Fruit fly (Drosophila melanogaster) whole organism, embryonic: ENCODE data around the gene CG46042.

ENCODE experiments used
- CG10979 ChIP-seq: fragments of 200-800 bp; sonication (Bioruptor generic); optimal IDR thresholded peaks from 2 replicates; lab custom pipeline; 2018; ENCODE audit warnings: missing biosample characterization, mild to moderate bottlenecking, missing genetic modification characterization, moderate library complexity
- CG11456 ChIP-seq: fragments of 200-800 bp; sonication (Bioruptor generic); IDR thresholded peaks from 3 replicates; pipeline ENCODE4 v1.3.6; 2022; ENCODE audit warnings: missing biosample characterization, missing genetic modification characterization
- CG11695 ChIP-seq: fragments of 200-800 bp; sonication (Bioruptor generic); IDR thresholded peaks from 3 replicates; pipeline ENCODE4 v1.3.6; 2022; ENCODE audit warnings: missing biosample characterization, missing genetic modification characterization
- CG12071 ChIP-seq: fragments of 200-800 bp; sonication (Bioruptor generic); optimal IDR thresholded peaks from 3 replicates; lab custom pipeline; 2018; ENCODE audit warnings: missing biosample characterization, mild to moderate bottlenecking, missing genetic modification characterization
- CG15011 ChIP-seq: fragments of 200-800 bp; sonication (Bioruptor generic); optimal IDR thresholded peaks from 3 replicates; lab custom pipeline; 2018; ENCODE audit warnings: missing biosample characterization, mild to moderate bottlenecking, missing genetic modification characterization
- CG15479 ChIP-seq: fragments of 200-800 bp; sonication (Bioruptor generic); optimal IDR thresholded peaks from 3 replicates; lab custom pipeline; 2019; ENCODE audit warnings: missing biosample characterization, mild to moderate bottlenecking, missing genetic modification characterization, moderate library complexity
- CG16863 ChIP-seq: fragments of 200-800 bp; sonication (Bioruptor generic); optimal IDR thresholded peaks from 3 replicates; lab custom pipeline; 2016; ENCODE audit warnings: missing biosample characterization, missing genetic modification characterization
- CG17359 ChIP-seq: fragments of 200-800 bp; sonication (Bioruptor generic); optimal IDR thresholded peaks from 3 replicates; lab custom pipeline; 2018; ENCODE audit warnings: missing biosample characterization, mild to moderate bottlenecking, missing genetic modification characterization, moderate library complexity
- CG18011 ChIP-seq: fragments of 200-800 bp; sonication (Bioruptor generic); optimal IDR thresholded peaks from 2 replicates; lab custom pipeline; 2017; ENCODE audit warnings: missing biosample characterization, missing genetic modification characterization, mild to moderate bottlenecking, moderate library complexity, missing genotype
- CG2199 ChIP-seq: fragments of 200-800 bp; sonication (Bioruptor generic); IDR thresholded peaks from 3 replicates; pipeline ENCODE4 v1.3.6; 2022; ENCODE audit warnings: missing biosample characterization, missing genetic modification characterization
- CG30431 ChIP-seq: fragments of 200-800 bp; sonication (Bioruptor generic); optimal IDR thresholded peaks from 2 replicates; lab custom pipeline; 2017; ENCODE audit warnings: missing biosample characterization, missing genetic modification characterization
- CG3065 ChIP-seq: fragments of 200-800 bp; sonication (Bioruptor generic); optimal IDR thresholded peaks from 2 replicates; lab custom pipeline; 2016; ENCODE audit warnings: missing biosample characterization, missing genetic modification characterization
- CG31224 ChIP-seq: fragments of 200-800 bp; sonication (Bioruptor generic); IDR thresholded peaks from 2 replicates; pipeline ENCODE4 v1.3.6; 2022; ENCODE audit warnings: missing biosample characterization, missing genetic modification characterization
- CG34376 ChIP-seq: fragments of 200-800 bp; sonication (Bioruptor generic); optimal IDR thresholded peaks from 2 replicates; lab custom pipeline; 2018; ENCODE audit warnings: missing biosample characterization, mild to moderate bottlenecking, missing genetic modification characterization
- CG4328 ChIP-seq: fragments of 200-800 bp; sonication (Bioruptor generic); optimal IDR thresholded peaks from 3 replicates; lab custom pipeline; 2017; ENCODE audit warnings: missing biosample characterization, missing genetic modification reagents, missing genetic modification characterization
- CG4424 ChIP-seq: fragments of 200-800 bp; sonication (Bioruptor generic); optimal IDR thresholded peaks from 3 replicates; lab custom pipeline; 2016; ENCODE audit warnings: missing biosample characterization, missing genetic modification characterization
- CG5180 ChIP-seq: fragments of 200-800 bp; sonication (Bioruptor generic); optimal IDR thresholded peaks from 3 replicates; lab custom pipeline; 2017; ENCODE audit warnings: missing biosample characterization, missing genetic modification characterization, mild to moderate bottlenecking, moderate library complexity, missing genetic modification reagents
- CG5245 ChIP-seq: fragments of 200-800 bp; sonication (Bioruptor generic); optimal IDR thresholded peaks from 3 replicates; lab custom pipeline; 2016; ENCODE audit warnings: missing biosample characterization, missing genetic modification characterization
- CG6272 ChIP-seq: fragments of 200-800 bp; sonication (Bioruptor generic); IDR thresholded peaks from 2 replicates; pipeline ENCODE4 v1.3.6; 2022; ENCODE audit warnings: missing biosample characterization, missing genetic modification characterization
- CG6683 ChIP-seq: fragments of 200-800 bp; sonication (Bioruptor generic); optimal IDR thresholded peaks from 2 replicates; lab custom pipeline; 2017; ENCODE audit warnings: missing biosample characterization, mild to moderate bottlenecking, missing genetic modification characterization, missing genetic modification reagents
- CG7357 ChIP-seq: fragments of 200-800 bp; sonication (Bioruptor generic); IDR thresholded peaks from 3 replicates; pipeline ENCODE4 v1.3.6; 2022; ENCODE audit warnings: missing biosample characterization, missing genetic modification characterization
- CG9727 ChIP-seq: fragments of 200-800 bp; sonication (Bioruptor generic); optimal IDR thresholded peaks from 3 replicates; lab custom pipeline; 2017; ENCODE audit warnings: missing biosample characterization, mild to moderate bottlenecking, missing genetic modification characterization
- CHES-1-like ChIP-seq: fragments of 200-800 bp; sonication (Bioruptor generic); optimal IDR thresholded peaks from 2 replicates; lab custom pipeline; 2016; ENCODE audit warnings: missing biosample characterization, missing genetic modification characterization
- Deaf1 ChIP-seq: fragments of 200-800 bp; optimal IDR thresholded peaks from 3 replicates; lab custom pipeline; 2019; ENCODE audit warnings: missing biosample characterization, mild to moderate bottlenecking, missing genetic modification characterization, moderate library complexity
- H2.0 ChIP-seq: fragments of 200-800 bp; sonication (Bioruptor generic); IDR thresholded peaks from 2 replicates; pipeline ENCODE4 v1.3.6; 2022; ENCODE audit warnings: missing biosample characterization, missing genetic modification characterization
- Med ChIP-seq: fragments of 200-800 bp; sonication (Bioruptor generic); peaks from one replicate; lab custom pipeline; 2016; ENCODE audit warnings: missing biosample characterization, missing genetic modification characterization, mild to moderate bottlenecking, inconsistent platforms, moderate library complexity
- NC2α ChIP-seq: fragments of 200-800 bp; sonication (Bioruptor generic); optimal IDR thresholded peaks from 2 replicates; lab custom pipeline; 2016; ENCODE audit warnings: missing biosample characterization, missing genetic modification characterization
- NfI ChIP-seq: fragments of 200-800 bp; sonication (Bioruptor generic); optimal IDR thresholded peaks from 3 replicates; lab custom pipeline; 2018; ENCODE audit warnings: missing biosample characterization, mild to moderate bottlenecking, missing genetic modification characterization, moderate library complexity
- PHDP ChIP-seq: fragments of 200-800 bp; sonication (Bioruptor generic); optimal IDR thresholded peaks from 3 replicates; lab custom pipeline; 2018; ENCODE audit warnings: missing biosample characterization, mild to moderate bottlenecking, missing genetic modification characterization, moderate library complexity
- Rx ChIP-seq: fragments of 200-800 bp; sonication (Bioruptor generic); IDR thresholded peaks from 2 replicates; pipeline ENCODE4 v1.3.6; 2022; ENCODE audit warnings: missing biosample characterization, missing genetic modification characterization
- Six4 ChIP-seq: fragments of 200-800 bp; sonication (Bioruptor generic); optimal IDR thresholded peaks from 2 replicates; lab custom pipeline; 2016; ENCODE audit warnings: missing biosample characterization, missing genetic modification characterization
- abd-A ChIP-seq: fragments of 200-800 bp; sonication (Bioruptor generic); optimal IDR thresholded peaks from 3 replicates; lab custom pipeline; 2019; ENCODE audit warnings: missing biosample characterization, mild to moderate bottlenecking, missing genetic modification characterization, moderate library complexity
- ash1 ChIP-seq: fragments of 200-800 bp; sonication (Bioruptor generic); optimal IDR thresholded peaks from 2 replicates; lab custom pipeline; 2018; ENCODE audit warnings: missing biosample characterization, mild to moderate bottlenecking, missing genetic modification characterization
- btn ChIP-seq: fragments of 200-800 bp; sonication (Bioruptor generic); optimal IDR thresholded peaks from 2 replicates; lab custom pipeline; 2016; ENCODE audit warnings: missing biosample characterization, missing genetic modification characterization
- cas ChIP-seq: fragments of 200-800 bp; sonication (Bioruptor generic); IDR thresholded peaks from 2 replicates; pipeline ENCODE4 v1.3.6; 2022; ENCODE audit warnings: missing biosample characterization, missing genetic modification characterization
- cg ChIP-seq: fragments of 200-800 bp; sonication (Bioruptor generic); optimal IDR thresholded peaks from 3 replicates; lab custom pipeline; 2019; ENCODE audit warnings: missing biosample characterization, mild to moderate bottlenecking, missing genetic modification characterization, moderate library complexity
- dmrt11E ChIP-seq: fragments of 200-800 bp; sonication (Bioruptor generic); optimal IDR thresholded peaks from 3 replicates; lab custom pipeline; 2018; ENCODE audit warnings: missing biosample characterization, mild to moderate bottlenecking, missing genetic modification characterization, moderate library complexity
- gcm ChIP-seq: fragments of 200-800 bp; sonication (Bioruptor generic); optimal IDR thresholded peaks from 2 replicates; lab custom pipeline; 2019; ENCODE audit warnings: missing biosample characterization, mild to moderate bottlenecking, missing genetic modification characterization, moderate library complexity
- grau ChIP-seq: fragments of 200-800 bp; optimal IDR thresholded peaks from 3 replicates; lab custom pipeline; 2019; ENCODE audit warnings: missing biosample characterization, mild to moderate bottlenecking, missing genetic modification characterization, moderate library complexity
- kah ChIP-seq: fragments of 200-800 bp; sonication (Bioruptor generic); optimal IDR thresholded peaks from 2 replicates; lab custom pipeline; 2018; ENCODE audit warnings: missing biosample characterization, mild to moderate bottlenecking, missing genetic modification characterization
- mam ChIP-seq: fragments of 200-800 bp; sonication (Bioruptor generic); optimal IDR thresholded peaks from 3 replicates; lab custom pipeline; 2016; ENCODE audit warnings: missing biosample characterization, missing genetic modification characterization
- mld ChIP-seq: fragments of 200-800 bp; sonication (Bioruptor generic); IDR thresholded peaks from 3 replicates; pipeline ENCODE4 v1.3.6; 2022; ENCODE audit warnings: missing biosample characterization, missing genetic modification characterization; ENCODE audit not compliant: partially characterized antibody
- run ChIP-seq: fragments of 200-800 bp; sonication (Bioruptor generic); optimal IDR thresholded peaks from 3 replicates; lab custom pipeline; 2018; ENCODE audit warnings: missing biosample characterization, mild to moderate bottlenecking, missing genetic modification characterization
- sd ChIP-seq: fragments of 200-800 bp; sonication (Bioruptor generic); optimal IDR thresholded peaks from 3 replicates; lab custom pipeline; 2018; ENCODE audit warnings: missing biosample characterization, mild to moderate bottlenecking, missing genetic modification characterization, moderate library complexity
- seq ChIP-seq: fragments of 200-800 bp; sonication (Bioruptor generic); IDR thresholded peaks from 2 replicates; pipeline ENCODE4 v1.3.6; 2022; ENCODE audit warnings: missing biosample characterization, missing genetic modification characterization
- shn ChIP-seq: fragments of 200-800 bp; sonication (Bioruptor generic); optimal IDR thresholded peaks from 3 replicates; lab custom pipeline; 2016; ENCODE audit warnings: missing biosample characterization, missing genetic modification characterization
- sr ChIP-seq: fragments of 200-800 bp; sonication (Bioruptor generic); IDR thresholded peaks from 3 replicates; pipeline ENCODE4 v1.3.6; 2022; ENCODE audit warnings: missing biosample characterization, missing genetic modification characterization
- sug ChIP-seq: fragments of 200-800 bp; optimal IDR thresholded peaks from 2 replicates; lab custom pipeline; 2019; ENCODE audit warnings: missing biosample characterization, mild to moderate bottlenecking, missing genetic modification characterization, moderate library complexity
- ttk ChIP-seq: fragments of 200-800 bp; sonication (Bioruptor generic); IDR thresholded peaks from 2 replicates; pipeline ENCODE4 v2.1.2; 2022; ENCODE audit warnings: missing biosample characterization, missing genetic modification characterization
- tup ChIP-seq: fragments of 200-800 bp; sonication (Bioruptor generic); optimal IDR thresholded peaks from 2 replicates; lab custom pipeline; 2016; ENCODE audit warnings: missing biosample characterization, mild to moderate bottlenecking, missing genetic modification characterization, moderate library complexity

Gene CG46042

dm6 chr3R:19902926-19903739, 39.1 kb downstream of the CG46042 start, which contains the start of gene ClpX (continued):
- TF ChIP-seq seq (GFP tag; lab: Robert Waterston, UW): no peak
- TF ChIP-seq CG16863 (GFP tag; lab: Kevin White, UChicago): no peak
- TF ChIP-seq CG10979 (tag; lab: Kevin White, UChicago): no peak
- peak; percentile 9 for TF ChIP-seq NfI (GFP tag; lab: Kevin White, UChicago)
- TF ChIP-seq NC2α (GFP tag; lab: Kevin White, UChicago): no peak
- no peak for TF ChIP-seq CG31224 (GFP tag; lab: Robert Waterston, UW)
- no peak for TF ChIP-seq CG5245 (GFP tag; lab: Kevin White, UChicago)
- TF ChIP-seq CG3065: no peak
- no peak for TF ChIP-seq CG12071
- peak; percentile 73; the same call in 2 of the 3 replicates for TF ChIP-seq mld (GFP tag; lab: Robert Waterston, UW)
- no peak for TF ChIP-seq btn (GFP tag; lab: Kevin White, UChicago)
- TF ChIP-seq CG6683 (GFP tag; lab: Kevin White, UChicago): no peak
- TF ChIP-seq Six4 (GFP tag; lab: Kevin White, UChicago): no peak
- no peak for TF ChIP-seq dmrt11E (tag; lab: Kevin White, UChicago)
- TF ChIP-seq cg: peak; percentile 72
- TF ChIP-seq CG6272: no peak
- no peak for TF ChIP-seq Deaf1 (tag; lab: Kevin White, UChicago)
- TF ChIP-seq CG2199 (GFP tag; lab: Robert Waterston, UW): no peak; the same call in 2 of the 3 replicates
- no peak for TF ChIP-seq H2.0 (GFP tag; lab: Robert Waterston, UW)
- no peak for TF ChIP-seq sr (GFP tag; lab: Robert Waterston, UW)
- no peak for TF ChIP-seq abd-A (tag; lab: Kevin White, UChicago)
- no peak for TF ChIP-seq mam (GFP tag; lab: Kevin White, UChicago)
- no peak for TF ChIP-seq CG4328 (GFP tag; lab: Kevin White, UChicago)
- TF ChIP-seq PHDP (tag; lab: Kevin White, UChicago): peak; percentile 17
- no peak for TF ChIP-seq CG11456
- TF ChIP-seq CG7357 (GFP tag; lab: Robert Waterston, UW): no peak
- peak; percentile 80 for TF ChIP-seq CG15479
- peak; percentile 16 for TF ChIP-seq grau
- TF ChIP-seq CG18011 (GFP tag; lab: Kevin White, UChicago): no peak
- no peak for TF ChIP-seq CG30431 (GFP tag; lab: Kevin White, UChicago)
- no peak for TF ChIP-seq CG17359 (tag; lab: Kevin White, UChicago)
- no peak for TF ChIP-seq gcm (GFP tag; lab: Kevin White, UChicago)
- no peak for TF ChIP-seq cas
- no peak for TF ChIP-seq CG5180 (GFP tag; lab: Kevin White, UChicago)
- no peak for TF ChIP-seq shn (GFP tag; lab: Kevin White, UChicago)
- peak; percentile 24 for TF ChIP-seq sd (tag; lab: Kevin White, UChicago)
- TF ChIP-seq run (tag; lab: Kevin White, UChicago): no peak
- TF ChIP-seq sug (tag; lab: Kevin White, UChicago): peak; percentile 42
- no peak for TF ChIP-seq ash1 (GFP tag; lab: Kevin White, UChicago)
- peak; percentile 81 for TF ChIP-seq Med (GFP tag; lab: Kevin White, UChicago)
- no peak for TF ChIP-seq CG15011 (GFP tag; lab: Kevin White, UChicago)
- TF ChIP-seq ttk (GFP tag; lab: Robert Waterston, UW): no peak
- no peak for TF ChIP-seq tup (GFP tag; lab: Kevin White, UChicago)
- no peak for TF ChIP-seq CG9727 (GFP tag; lab: Kevin White, UChicago)
- TF ChIP-seq CG11695 (GFP tag; lab: Robert Waterston, UW): no peak
- no peak for TF ChIP-seq Rx (GFP tag; lab: Robert Waterston, UW)
- TF ChIP-seq kah (GFP tag; lab: Kevin White, UChicago): no peak
- TF ChIP-seq CHES-1-like (GFP tag; lab: Kevin White, UChicago): no peak
- peak; percentile 37 for TF ChIP-seq CG34376 (GFP tag; lab: Kevin White, UChicago)
- no peak for TF ChIP-seq CG4424
